Fruit fly (Drosophila melanogaster) whole organism, embryonic: Measurements from ENCODE around the gene hng2.

ENCODE experiments used
- Ada2b ChIP-seq: fragments of 200-800 bp; sonication (Bioruptor generic); IDR thresholded peaks from 2 replicates; pipeline ENCODE4 v1.3.6; 2022; ENCODE audit warnings: missing biosample characterization, missing genetic modification characterization
- Bgb ChIP-seq: fragments of 200-800 bp; sonication (Bioruptor generic); IDR thresholded peaks from 2 replicates; pipeline ENCODE4 v1.3.6; 2022; ENCODE audit warnings: missing biosample characterization, missing genetic modification characterization; ENCODE audit not compliant: partially characterized antibody
- CG10267 ChIP-seq: fragments of 200-800 bp; sonication (Bioruptor generic); optimal IDR thresholded peaks from 2 replicates; lab custom pipeline; 2018; ENCODE audit warnings: missing biosample characterization, mild to moderate bottlenecking, missing genetic modification characterization, moderate library complexity
- CG11695 ChIP-seq: fragments of 200-800 bp; sonication (Bioruptor generic); IDR thresholded peaks from 3 replicates; pipeline ENCODE4 v1.3.6; 2022; ENCODE audit warnings: missing biosample characterization, missing genetic modification characterization
- CG12659 ChIP-seq: fragments of 200-800 bp; sonication (Bioruptor generic); optimal IDR thresholded peaks from 3 replicates; lab custom pipeline; 2017; ENCODE audit warnings: mild to moderate bottlenecking, missing biosample characterization, missing genetic modification reagents, missing genetic modification characterization
- CG13287 ChIP-seq: fragments of 200-800 bp; sonication (Bioruptor generic); IDR thresholded peaks from 2 replicates; pipeline ENCODE4 v1.3.6; 2022; ENCODE audit warnings: missing biosample characterization, missing genetic modification characterization; ENCODE audit not compliant: partially characterized antibody
- CG13424 ChIP-seq: fragments of 200-800 bp; sonication (Bioruptor generic); optimal IDR thresholded peaks from 2 replicates; lab custom pipeline; 2019; ENCODE audit warnings: missing biosample characterization, mild to moderate bottlenecking, missing genetic modification characterization, moderate library complexity
- CG15514 ChIP-seq: fragments of 200-800 bp; sonication (Bioruptor generic); optimal IDR thresholded peaks from 3 replicates; lab custom pipeline; 2017; ENCODE audit warnings: missing biosample characterization, missing genetic modification characterization, mild to moderate bottlenecking, moderate library complexity, missing genetic modification reagents
- CG16815 ChIP-seq: fragments of 200-800 bp; sonication (Bioruptor generic); optimal IDR thresholded peaks from 3 replicates; lab custom pipeline; 2017; ENCODE audit warnings: missing biosample characterization, mild to moderate bottlenecking, missing genetic modification characterization
- CG2120 ChIP-seq: fragments of 200-800 bp; sonication (Bioruptor generic); optimal IDR thresholded peaks from 3 replicates; lab custom pipeline; 2016; ENCODE audit warnings: missing biosample characterization, missing genetic modification characterization
- CG3847 ChIP-seq: fragments of 200-800 bp; sonication (Bioruptor generic); IDR thresholded peaks from 2 replicates; pipeline ENCODE4 v1.3.6; 2022; ENCODE audit warnings: missing biosample characterization, missing genetic modification characterization
- CG4404 ChIP-seq: fragments of 200-800 bp; sonication (Bioruptor generic); IDR thresholded peaks from 2 replicates; pipeline ENCODE4 v1.3.6; 2022; ENCODE audit warnings: missing biosample characterization, missing genetic modification characterization
- CG4707 ChIP-seq: fragments of 200-800 bp; sonication (Bioruptor generic); optimal IDR thresholded peaks from 2 replicates; lab custom pipeline; 2018; ENCODE audit warnings: missing biosample characterization, mild to moderate bottlenecking, missing genetic modification characterization, moderate library complexity
- CG6175 ChIP-seq: fragments of 200-800 bp; sonication (Bioruptor generic); IDR thresholded peaks from 3 replicates; pipeline ENCODE4 v1.3.6; 2022; ENCODE audit warnings: missing biosample characterization, missing genetic modification characterization
- CG7372 ChIP-seq: fragments of 200-800 bp; sonication (Bioruptor generic); IDR thresholded peaks from 2 replicates; pipeline ENCODE4 v1.3.6; 2022; ENCODE audit warnings: missing biosample characterization, missing genetic modification characterization
- CG7987 ChIP-seq: fragments of 200-800 bp; sonication (Bioruptor generic); optimal IDR thresholded peaks from 2 replicates; lab custom pipeline; 2018; ENCODE audit warnings: missing biosample characterization, mild to moderate bottlenecking, missing genetic modification characterization, moderate library complexity
- CG8089 ChIP-seq: fragments of 200-800 bp; sonication (Bioruptor generic); optimal IDR thresholded peaks from 3 replicates; lab custom pipeline; 2016; ENCODE audit warnings: missing biosample characterization, missing genetic modification characterization
- CG8924 ChIP-seq: fragments of 200-800 bp; optimal IDR thresholded peaks from 3 replicates; lab custom pipeline; 2019; ENCODE audit warnings: missing biosample characterization, mild to moderate bottlenecking, missing genetic modification characterization, moderate library complexity
- CG9215 ChIP-seq: fragments of 200-800 bp; sonication (Bioruptor generic); IDR thresholded peaks from 2 replicates; pipeline ENCODE4 v1.3.6; 2022; ENCODE audit warnings: missing biosample characterization, missing genetic modification characterization
- CHES-1-like ChIP-seq: fragments of 200-800 bp; sonication (Bioruptor generic); optimal IDR thresholded peaks from 2 replicates; lab custom pipeline; 2016; ENCODE audit warnings: missing biosample characterization, missing genetic modification characterization
- CkIIα-i1 ChIP-seq: fragments of 200-800 bp; sonication (Bioruptor generic); IDR thresholded peaks from 2 replicates; pipeline ENCODE4 v1.3.6; 2022; ENCODE audit warnings: missing biosample characterization, missing genetic modification characterization
- E2f1 ChIP-seq: fragments of 200-800 bp; sonication (Bioruptor generic); IDR thresholded peaks from 2 replicates; pipeline ENCODE4 v1.3.6; 2022; ENCODE audit warnings: missing biosample characterization, missing genetic modification characterization
- Ets97D ChIP-seq: fragments of 200-800 bp; sonication (Bioruptor generic); optimal IDR thresholded peaks from 3 replicates; lab custom pipeline; 2016; ENCODE audit warnings: missing biosample characterization, missing genetic modification characterization
- H2.0 ChIP-seq: fragments of 200-800 bp; sonication (Bioruptor generic); IDR thresholded peaks from 2 replicates; pipeline ENCODE4 v1.3.6; 2022; ENCODE audit warnings: missing biosample characterization, missing genetic modification characterization
- Hr51 ChIP-seq, 2 experiments: fragments of 200-800 bp; sonication (Bioruptor generic); optimal IDR thresholded peaks; 2 replicates in 1 of 2; 3 replicates in 1 of 2; lab custom pipeline; 2016 to 2018; ENCODE audit warnings: missing biosample characterization in 2 of 2, missing genetic modification characterization in 2 of 2, mild to moderate bottlenecking in 1 of 2, moderate library complexity in 1 of 2
- Jarid2 ChIP-seq: fragments of 200-800 bp; sonication (Bioruptor generic); optimal IDR thresholded peaks from 3 replicates; lab custom pipeline; 2017; ENCODE audit warnings: mild to moderate bottlenecking, missing biosample characterization, missing genetic modification reagents, missing genetic modification characterization
- Mrtf ChIP-seq: fragments of 200-800 bp; sonication (Bioruptor generic); IDR thresholded peaks from 3 replicates; pipeline ENCODE4 v1.3.6; 2022; ENCODE audit warnings: missing biosample characterization, missing genetic modification characterization
- NFAT ChIP-seq: fragments of 200-800 bp; sonication (Bioruptor generic); IDR thresholded peaks from 2 replicates; pipeline ENCODE4 v1.3.6; 2022; ENCODE audit warnings: missing biosample characterization, missing genetic modification characterization
- Opbp ChIP-seq: fragments of 200-800 bp; sonication (Bioruptor generic); IDR thresholded peaks from 3 replicates; pipeline ENCODE4 v1.3.6; 2022; ENCODE audit warnings: missing biosample characterization, missing genetic modification characterization; ENCODE audit not compliant: partially characterized antibody
- Six4 ChIP-seq: fragments of 200-800 bp; sonication (Bioruptor generic); optimal IDR thresholded peaks from 2 replicates; lab custom pipeline; 2016; ENCODE audit warnings: missing biosample characterization, missing genetic modification characterization
- Spps ChIP-seq: fragments of 200-800 bp; sonication (Bioruptor generic); optimal IDR thresholded peaks from 2 replicates; lab custom pipeline; 2018; ENCODE audit warnings: missing biosample characterization, mild to moderate bottlenecking, missing genetic modification characterization
- Sry-β ChIP-seq: fragments of 200-800 bp; sonication (Bioruptor generic); optimal IDR thresholded peaks from 2 replicates; lab custom pipeline; 2018; ENCODE audit warnings: missing biosample characterization, mild to moderate bottlenecking, missing genetic modification characterization, moderate library complexity
- Stat92E ChIP-seq, 3 experiments: fragments of >200 bp in 2 of 3; fragments of 200-800 bp in 1 of 3; sonication (Bioruptor generic) in 1 of 3; optimal IDR thresholded peaks; 2 replicates each; lab custom pipeline; 2017 to 2019; ENCODE audit warnings: missing biosample characterization in 3 of 3, missing genetic modification characterization in 3 of 3, mild to moderate bottlenecking in 1 of 3, moderate library complexity in 1 of 3
- Xrp1 ChIP-seq: fragments of 200-800 bp; sonication (Bioruptor generic); IDR thresholded peaks from 2 replicates; pipeline ENCODE4 v1.3.6; 2022; ENCODE audit warnings: missing biosample characterization, missing genetic modification characterization
- YL-1 ChIP-seq: fragments of 200-800 bp; sonication (Bioruptor generic); optimal IDR thresholded peaks from 3 replicates; lab custom pipeline; 2017; ENCODE audit warnings: missing biosample characterization, mild to moderate bottlenecking, missing genetic modification characterization
- abd-A ChIP-seq: fragments of 200-800 bp; sonication (Bioruptor generic); optimal IDR thresholded peaks from 3 replicates; lab custom pipeline; 2019; ENCODE audit warnings: missing biosample characterization, mild to moderate bottlenecking, missing genetic modification characterization, moderate library complexity
- gem ChIP-seq: fragments of 200-800 bp; sonication (Bioruptor generic); optimal IDR thresholded peaks from 2 replicates; lab custom pipeline; 2019; ENCODE audit warnings: missing biosample characterization, mild to moderate bottlenecking, missing genetic modification characterization, moderate library complexity
- hb ChIP-seq: fragments of 200-800 bp; sonication (Bioruptor generic); IDR thresholded peaks from 3 replicates; pipeline ENCODE4 v1.3.6; 2022; ENCODE audit warnings: missing biosample characterization, missing genetic modification characterization; ENCODE audit not compliant: partially characterized antibody
- hth ChIP-seq: fragments of >200 bp; optimal IDR thresholded peaks from 2 replicates; lab custom pipeline; 2017; ENCODE audit warnings: inconsistent platforms
- insv ChIP-seq, 2 experiments: fragments of 200-800 bp; sonication (Bioruptor generic); optimal IDR thresholded peaks; 3 replicates each; lab custom pipeline; 2016 to 2018; ENCODE audit warnings: missing biosample characterization in 2 of 2, missing genetic modification characterization in 2 of 2
- lilli ChIP-seq: fragments of 200-800 bp; sonication (Bioruptor generic); optimal IDR thresholded peaks from 3 replicates; lab custom pipeline; 2016; ENCODE audit warnings: missing biosample characterization, missing genetic modification characterization
- luna ChIP-seq: fragments of 200-800 bp; sonication (Bioruptor generic); optimal IDR thresholded peaks from 2 replicates; lab custom pipeline; 2016; ENCODE audit warnings: missing biosample characterization, missing genetic modification characterization
- ranshi ChIP-seq: fragments of 200-800 bp; sonication (Bioruptor generic); IDR thresholded peaks from 2 replicates; pipeline ENCODE4 v1.3.6; 2022; ENCODE audit warnings: missing biosample characterization, missing genetic modification characterization
- run ChIP-seq: fragments of 200-800 bp; sonication (Bioruptor generic); optimal IDR thresholded peaks from 3 replicates; lab custom pipeline; 2018; ENCODE audit warnings: missing biosample characterization, mild to moderate bottlenecking, missing genetic modification characterization
- slbo ChIP-seq: fragments of 200-800 bp; sonication (Bioruptor generic); IDR thresholded peaks from 2 replicates; pipeline ENCODE4 v1.3.6; 2022; ENCODE audit warnings: missing biosample characterization, missing genetic modification characterization
- slou ChIP-seq: fragments of 200-800 bp; sonication (Bioruptor generic); optimal IDR thresholded peaks from 3 replicates; lab custom pipeline; 2016; ENCODE audit warnings: missing biosample characterization, missing genetic modification characterization
- slp2 ChIP-seq: fragments of 200-800 bp; sonication (Bioruptor generic); optimal IDR thresholded peaks from 2 replicates; lab custom pipeline; 2016; ENCODE audit warnings: missing biosample characterization, missing genetic modification characterization
- so ChIP-seq: fragments of 200-800 bp; sonication (Bioruptor generic); IDR thresholded peaks from 3 replicates; pipeline ENCODE4 v1.3.6; 2022; ENCODE audit warnings: missing biosample characterization, missing genetic modification characterization
- tgo ChIP-seq: fragments of 200-800 bp; sonication (Bioruptor generic); IDR thresholded peaks from 3 replicates; pipeline ENCODE4 v1.3.6; 2022; ENCODE audit warnings: missing biosample characterization, missing genetic modification characterization
- z ChIP-seq: fragments of 200-800 bp; sonication (Bioruptor generic); IDR thresholded peaks from 3 replicates; pipeline ENCODE4 v1.3.6; 2022; ENCODE audit warnings: missing biosample characterization, missing genetic modification characterization

The hng2 gene

DNA sequence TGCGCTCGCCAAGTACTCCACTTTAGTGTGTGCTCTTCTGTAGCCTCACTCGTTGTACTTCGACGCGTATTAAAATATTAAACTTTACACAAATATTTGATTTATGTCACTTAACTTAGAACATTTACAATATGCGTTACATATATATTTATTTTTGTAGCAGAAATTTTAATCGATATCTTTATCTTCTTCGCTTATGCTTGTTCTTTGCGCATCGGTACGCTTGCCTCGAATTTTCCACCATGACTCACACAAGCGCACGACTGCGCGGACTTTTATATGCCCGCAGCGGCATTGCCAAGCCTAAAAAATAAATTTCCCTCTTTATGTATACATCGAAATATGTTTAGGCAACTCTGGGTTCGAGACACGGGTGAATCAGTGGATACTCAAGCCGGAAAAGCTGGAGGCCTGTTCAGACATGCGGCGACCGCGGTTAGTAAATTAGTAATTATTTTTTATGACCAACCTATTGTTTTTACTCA, 14.3 kb downstream of the hng2 start, which contains the start of gene aqz (continued):
- TF ChIP-seq CG9215 (GFP tag; lab: Robert Waterston, UW) (peak; percentile 100), CG10267 (peak; percentile 71), CG15514 (GFP tag; lab: Kevin White, UChicago) (peak; percentile 93), slbo (GFP tag; lab: Robert Waterston, UW) (peak; percentile 74), insv (GFP tag; optimal IDR thresholded peaks at IDR 0.05; lab: Kevin White, UChicago) (peak in 1 of 2 experiments; percentile 64), CG8089 (GFP tag; lab: Kevin White, UChicago) (peak; percentile 22), E2f1 (GFP tag; lab: Robert Waterston, UW) (peak; percentile 57; the same call in 1 of the 2 replicates), ranshi (peak; percentile 36; the same call in 1 of the 2 replicates), Stat92E (GFP tag; optimal IDR thresholded peaks at IDR 0.05; lab: Kevin White, UChicago) (peak in 1 of 3 experiments; percentile 90), Spps (tag; lab: Kevin White, UChicago) (peak; percentile 8), YL-1 (GFP tag; lab: Kevin White, UChicago) (peak; percentile 89), so (peak; percentile 70; the same call in 2 of the 3 replicates), CG11695 (GFP tag; lab: Robert Waterston, UW) (peak; percentile 52; the same call in 1 of the 3 replicates), Jarid2 (GFP tag; lab: Kevin White, UChicago) (peak; percentile 88), Bgb (GFP tag; lab: Robert Waterston, UW) (peak; percentile 81), hb (GFP tag; lab: Robert Waterston, UW) (no peak), hth (no peak), tgo (GFP tag; lab: Robert Waterston, UW) (peak; percentile 35; the same call in 2 of the 3 replicates), CG4707 (GFP tag; lab: Kevin White, UChicago) (peak; percentile 63), CG13424 (tag; lab: Kevin White, UChicago) (peak; percentile 32), lilli (GFP tag; lab: Kevin White, UChicago) (peak; percentile 76), abd-A (tag; lab: Kevin White, UChicago) (no peak), Sry-β (GFP tag; lab: Kevin White, UChicago) (peak; percentile 19), CHES-1-like (GFP tag; lab: Kevin White, UChicago) (peak; percentile 73), z (peak; percentile 21; the same call in 1 of the 3 replicates), CG3847 (GFP tag; lab: Robert Waterston, UW) (peak; percentile 88), Xrp1 (peak; percentile 38; the same call in 1 of the 2 replicates), slp2 (GFP tag; lab: Kevin White, UChicago) (peak; percentile 46), CG6175 (GFP tag; lab: Robert Waterston, UW) (0 out of 3 replicates have a peak, but pooled peaks have one; percentile 43), CG4404 (GFP tag; lab: Robert Waterston, UW) (no peak), CG7372 (GFP tag; lab: Robert Waterston, UW) (peak; percentile 57), CG7987 (peak; percentile 70), Six4 (GFP tag; lab: Kevin White, UChicago) (no peak), slou (GFP tag; lab: Kevin White, UChicago) (peak; percentile 8), CG16815 (GFP tag; lab: Kevin White, UChicago) (no peak), Opbp (GFP tag; lab: Robert Waterston, UW) (peak; percentile 79), Ada2b (GFP tag; lab: Robert Waterston, UW) (peak; percentile 24; the same call in 1 of the 2 replicates), CkIIα-i1 (GFP tag; lab: Robert Waterston, UW) (no peak), NFAT (peak; percentile 72), luna (peak; percentile 40), Mrtf (GFP tag; lab: Robert Waterston, UW) (no peak; the same call in 1 of the 3 replicates), Ets97D (GFP tag; lab: Kevin White, UChicago) (peak; percentile 97), Hr51 (GFP tag; optimal IDR thresholded peaks at IDR 0.05; lab: Kevin White, UChicago) (peak in 1 of 2 experiments; percentile 59), CG2120 (GFP tag; lab: Kevin White, UChicago) (peak; percentile 77), CG13287 (peak; percentile 62), CG8924 (peak; percentile 84), H2.0 (GFP tag; lab: Robert Waterston, UW) (no peak), run (tag; lab: Kevin White, UChicago) (peak; percentile 57), gem (tag; lab: Kevin White, UChicago) (peak; percentile 38), CG12659 (peak; percentile 73)
